Worm (Caenorhabditis elegans) whole organism, dauer: ENCODE results near the gene D2062.13.
"Not testable (repeated sequence)": the region's sequence is repeated elsewhere in the genome, so short reads cannot be mapped to it uniquely, and the experiment has no call there.

Experiments
- unc-62 ChIP-seq: sonication (generic microtip); optimal IDR thresholded peaks from 2 replicates; lab custom pipeline; 2017; ENCODE audit warnings: missing biosample characterization, missing genetic modification reagents, missing genetic modification characterization

D2062.13 gene

DNA sequence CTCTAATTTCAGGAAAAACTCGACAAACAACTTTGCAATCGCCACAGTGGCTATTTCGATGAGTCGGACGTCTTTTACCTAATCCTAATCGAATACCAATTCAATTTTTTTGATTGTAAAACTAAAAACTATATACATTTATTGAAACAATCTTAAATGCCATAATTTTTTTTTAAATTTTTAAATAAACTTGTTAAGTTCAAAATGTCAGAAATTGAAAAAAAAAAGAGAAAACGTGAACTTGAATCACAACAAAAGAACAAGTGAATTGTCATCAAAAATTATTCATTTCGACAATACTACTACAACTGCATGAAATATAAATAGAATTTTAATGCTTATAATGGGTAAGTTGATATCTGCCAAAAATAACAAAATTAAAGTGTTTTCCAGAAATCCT, at the start of gene D2062.13:
TSS of gene D2062.13 (plus strand) at position 301 of the 400 bp plus-strand sequence.
- TF ChIP-seq unc-62 (GFP tag; lab: Kevin White, UChicago), result not testable (repeated sequence)

- TF ChIP-seq unc-62 (GFP tag; lab: Kevin White, UChicago), result no peak
These were observed 48.4 kb upstream of the D2062.13 start, which contains the start of gene nep-18 for ce11 chrII:2563973-2564372. nep-18 (minus strand) TSS chrII:2564073.

ce11 chrII:2564899-2565298, 47.5 kb upstream of the D2062.13 start, which contains the start of gene usp-39:
usp-39 (plus strand) TSS chrII:2565275.
- no peak for TF ChIP-seq unc-62 (GFP tag; lab: Kevin White, UChicago)

DNA sequence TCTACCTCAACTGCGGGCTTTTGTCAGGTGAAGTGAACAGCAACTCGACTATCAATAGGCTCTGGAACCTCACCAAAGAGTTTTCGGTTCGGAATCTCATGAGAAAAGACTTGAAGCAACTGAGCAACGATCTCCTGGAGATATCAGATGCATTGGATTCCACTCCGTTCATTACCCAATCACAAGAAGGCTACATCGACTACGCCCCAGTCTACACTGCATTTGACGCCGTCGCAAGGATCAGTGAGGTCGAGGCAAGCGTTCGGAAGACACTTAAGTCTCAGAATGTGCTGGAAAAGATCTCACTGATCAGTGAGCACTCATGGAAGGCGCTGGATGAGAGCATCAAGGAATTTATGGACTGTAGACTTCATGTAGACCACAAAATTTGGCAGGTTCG, 34.2 kb upstream of the D2062.13 start:
- no peak for TF ChIP-seq unc-62 (GFP tag; lab: Kevin White, UChicago)

DNA sequence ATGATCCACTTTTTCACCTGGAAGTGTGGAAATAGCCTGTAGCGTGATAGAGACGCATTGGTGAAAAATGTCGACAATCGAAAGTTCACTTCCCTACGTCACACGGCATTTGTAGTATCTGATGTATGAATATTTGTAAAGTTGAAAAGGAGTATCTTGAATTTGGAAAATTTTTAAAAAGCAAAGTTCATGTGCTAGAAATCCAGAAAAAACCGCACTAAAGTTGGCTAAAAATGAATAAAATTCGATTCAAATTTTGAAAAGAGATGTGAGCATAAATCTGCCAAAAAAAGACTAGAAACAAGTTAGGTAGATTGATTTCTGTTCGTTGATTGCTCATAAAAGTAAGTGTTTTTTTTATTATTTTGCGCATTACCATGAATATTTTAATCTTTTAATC, 29.3 kb upstream of the D2062.13 start, which contains the start of gene sri-74:
TSS of gene sri-74 (minus strand) at position 101 of the 400 bp plus-strand sequence.
- no peak for TF ChIP-seq unc-62 (GFP tag; lab: Kevin White, UChicago)

DNA sequence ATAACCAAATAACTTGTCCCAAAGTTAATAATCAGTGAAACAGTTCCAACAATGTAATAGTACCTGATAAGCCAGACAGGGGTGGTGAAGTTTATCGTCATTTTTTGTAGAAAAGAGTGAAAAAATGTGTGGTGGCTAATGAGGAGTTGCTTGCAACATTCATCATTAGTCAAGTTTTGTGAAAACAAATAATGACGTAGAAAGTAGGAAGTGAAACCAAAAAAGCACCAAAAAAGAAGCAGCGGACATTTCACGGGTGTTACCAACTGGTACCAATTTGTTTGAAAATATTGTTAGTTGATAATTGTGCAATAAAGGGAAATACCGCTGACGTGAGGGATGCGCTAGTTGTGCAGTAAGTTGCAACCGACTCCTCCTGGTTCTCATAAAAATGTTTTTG, 26.9 kb upstream of the D2062.13 start, which contains the start of gene sri-36:
TSS of gene sri-36 (minus strand) at position 101 of the 400 bp plus-strand sequence.
- TF ChIP-seq unc-62 (GFP tag; lab: Kevin White, UChicago), result no peak

DNA sequence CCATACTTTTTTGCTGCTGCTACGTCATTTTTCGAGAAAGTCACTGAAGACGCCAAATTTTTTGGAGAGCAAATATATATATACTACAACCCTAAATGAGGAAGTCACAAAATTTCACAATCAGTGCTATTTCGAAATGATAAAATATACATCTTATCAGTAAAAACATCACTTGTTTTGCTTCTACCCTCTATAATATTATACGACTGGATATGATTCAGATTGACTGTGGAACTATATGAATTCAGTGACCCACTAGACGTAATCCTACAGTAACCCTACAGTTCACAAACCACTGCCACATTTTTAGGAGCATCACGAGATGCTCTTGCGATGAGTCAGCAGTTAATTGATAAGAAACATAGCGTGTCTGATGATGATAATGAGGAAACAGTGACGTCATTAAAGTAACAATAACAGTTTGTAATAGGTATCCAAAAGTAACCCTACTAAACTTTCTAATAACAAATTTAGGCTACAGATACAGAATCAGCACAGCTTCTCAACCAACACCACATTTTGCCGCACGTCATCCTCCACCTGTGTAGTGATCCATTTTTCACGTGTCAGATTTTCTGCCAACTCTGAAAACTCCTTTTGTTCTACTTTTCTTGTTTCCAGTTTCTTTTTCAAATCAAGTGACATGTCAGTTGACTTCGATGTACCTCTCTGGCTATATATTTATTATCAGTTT, 25.4 kb upstream of the D2062.13 start, which contains the start of the genes F33H12.7 and sri-39:
TSS of gene F33H12.7 (minus strand) at position 51 of the 694 bp plus-strand sequence.
TSS of gene sri-39 (plus strand) at position 644 of the 694 bp plus-strand sequence.
- no peak for TF ChIP-seq unc-62 (GFP tag; lab: Kevin White, UChicago)

- not testable (repeated sequence) for TF ChIP-seq unc-62 (GFP tag; lab: Kevin White, UChicago)
These were observed 12.2 kb upstream of the D2062.13 start, which contains the start of gene F33H12.1 for ce11 chrII:2600176-2600575. F33H12.1 (plus strand) TSS chrII:2600476.

ce11 chrII:2600931-2601330, 11.4 kb upstream of the D2062.13 start:
- no peak for TF ChIP-seq unc-62 (GFP tag; lab: Kevin White, UChicago)

DNA sequence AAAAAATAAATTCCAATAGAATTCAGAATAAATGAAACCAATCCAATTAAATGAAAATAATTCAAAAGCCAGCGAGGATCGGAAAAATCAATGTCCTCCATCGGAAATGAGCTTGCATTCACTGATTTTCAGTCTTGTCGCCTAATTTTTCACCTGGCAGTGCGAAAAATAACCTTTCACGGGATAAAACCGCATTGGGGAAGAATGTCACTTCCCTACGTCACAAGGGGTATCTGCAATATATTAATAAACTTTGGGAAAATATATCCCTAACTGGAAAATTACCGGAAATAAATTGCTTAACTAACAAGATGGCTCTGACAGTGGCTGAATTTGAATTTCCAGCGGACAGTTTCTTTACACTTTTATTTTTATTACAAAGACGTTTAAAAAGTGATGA, 7.1 kb upstream of the D2062.13 start, which contains the start of gene sri-77:
TSS of gene sri-77 (minus strand) at position 101 of the 400 bp plus-strand sequence.
- no peak for TF ChIP-seq unc-62 (GFP tag; lab: Kevin White, UChicago)

DNA sequence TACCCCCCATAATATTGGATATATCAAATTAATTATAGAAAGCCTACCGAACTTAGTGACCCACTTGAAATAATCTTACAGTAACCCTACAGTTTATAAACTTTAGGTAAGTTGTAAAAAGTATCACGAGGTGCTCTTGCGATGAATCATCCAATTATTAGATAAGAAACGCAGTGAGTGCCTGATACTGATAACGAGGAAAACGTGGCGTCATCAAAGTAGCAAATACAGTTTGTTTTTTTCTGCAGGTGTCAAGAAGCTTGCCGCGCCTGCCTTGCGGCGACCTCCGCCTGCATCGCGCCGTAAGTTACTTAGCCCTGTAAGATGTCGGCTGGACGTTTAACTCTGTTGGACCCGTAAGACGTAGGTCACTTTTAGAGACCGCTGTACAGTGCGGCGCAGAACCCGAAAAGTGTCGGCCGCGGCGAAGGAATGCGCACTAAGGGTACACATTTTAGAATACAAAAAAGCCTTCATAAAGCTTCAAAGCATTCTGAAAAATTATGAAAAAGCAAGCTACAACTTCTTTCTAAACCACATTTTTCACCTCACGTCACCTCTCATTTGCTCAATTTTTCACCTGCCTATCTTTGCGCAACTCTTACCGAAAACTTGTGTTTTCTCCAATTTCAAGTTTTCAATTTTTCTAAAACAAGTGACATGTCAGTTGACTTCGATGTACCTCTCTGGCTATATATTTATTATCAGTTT, 2.0 kb upstream of the D2062.13 start, which contains the start of gene sri-38:
TSS of gene sri-38 (plus strand) at position 661 of the 711 bp plus-strand sequence.
- no peak for TF ChIP-seq unc-62 (GFP tag; lab: Kevin White, UChicago)

DNA sequence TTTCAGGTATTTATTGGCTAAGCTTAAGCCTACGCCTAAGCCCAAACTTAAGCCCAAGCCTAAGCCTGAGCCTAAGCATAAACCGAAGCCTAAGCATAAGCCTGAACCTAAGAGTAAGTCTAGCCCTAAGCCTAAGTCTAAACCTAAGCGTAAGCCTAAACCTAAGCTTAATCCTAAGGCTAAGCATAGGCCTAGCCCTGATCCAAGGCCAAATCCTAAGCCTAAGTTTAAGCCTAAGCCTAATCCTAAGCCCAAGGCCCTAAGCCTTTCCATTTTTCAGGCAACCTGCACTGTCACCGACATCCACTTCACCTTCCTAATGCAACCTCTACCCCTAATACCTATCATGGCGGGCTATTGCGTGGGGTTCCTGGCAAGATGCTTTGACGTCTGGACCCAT, 1.4 kb upstream of the D2062.13 start:
- no peak for TF ChIP-seq unc-62 (GFP tag; lab: Kevin White, UChicago)

- not testable (repeated sequence) for TF ChIP-seq unc-62 (GFP tag; lab: Kevin White, UChicago)
These were observed 4.3 kb downstream of the D2062.13 start, which contains the start of gene msrp-5 for ce11 chrII:2616634-2617033. msrp-5 (plus strand) TSS chrII:2616934.

DNA sequence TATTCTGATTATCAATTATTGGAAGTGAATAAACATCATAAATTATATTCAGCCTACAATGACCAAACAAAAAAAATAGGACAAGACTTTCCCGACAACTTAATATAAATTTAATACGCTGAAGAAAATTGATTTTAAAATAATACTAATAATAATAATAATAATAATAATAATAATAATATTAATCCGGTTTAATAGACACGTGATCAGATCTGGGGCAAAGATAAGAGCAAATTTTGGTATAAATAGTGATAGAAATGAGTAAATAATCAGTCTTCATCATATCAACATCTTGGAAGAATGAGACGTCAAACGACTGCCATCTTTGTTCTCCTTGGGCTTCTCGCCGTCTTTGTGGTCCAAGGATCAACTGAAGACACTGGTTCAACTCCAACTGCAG, 6.8 kb downstream of the D2062.13 start, which contains the start of gene msrp-6:
TSS of gene msrp-6 (plus strand) at position 301 of the 400 bp plus-strand sequence.
- TF ChIP-seq unc-62 (GFP tag; lab: Kevin White, UChicago), result not testable (repeated sequence)

DNA sequence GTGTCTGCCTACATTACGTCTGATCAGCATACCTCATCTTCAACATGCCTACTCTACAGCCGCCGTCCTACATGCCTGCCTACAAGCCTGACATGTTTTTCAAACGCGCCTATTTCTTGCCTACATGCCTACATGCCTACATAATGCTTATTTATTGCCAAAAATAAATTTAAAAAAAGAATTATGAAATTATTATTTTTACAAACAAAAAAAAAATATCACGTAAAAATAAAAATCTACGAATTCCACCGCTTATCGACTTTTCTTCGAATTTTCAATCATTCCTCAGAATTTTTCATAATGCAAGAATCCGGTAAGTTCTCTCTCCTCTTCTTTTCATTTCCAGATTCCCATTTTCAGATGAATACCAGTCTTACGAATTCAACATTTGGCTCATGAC, 10.1 kb downstream of the D2062.13 start, which contains the start of gene D2062.5:
TSS of gene D2062.5 (plus strand) at position 301 of the 400 bp plus-strand sequence.
- TF ChIP-seq unc-62 (GFP tag; lab: Kevin White, UChicago), result no peak
